Fruit fly (Drosophila melanogaster): ENCODE measurements around the gene CG44838.
A peak's percentile ranks its signal among the peaks of the same experiment; 100 is the strongest.

Gene CG44838

DNA sequence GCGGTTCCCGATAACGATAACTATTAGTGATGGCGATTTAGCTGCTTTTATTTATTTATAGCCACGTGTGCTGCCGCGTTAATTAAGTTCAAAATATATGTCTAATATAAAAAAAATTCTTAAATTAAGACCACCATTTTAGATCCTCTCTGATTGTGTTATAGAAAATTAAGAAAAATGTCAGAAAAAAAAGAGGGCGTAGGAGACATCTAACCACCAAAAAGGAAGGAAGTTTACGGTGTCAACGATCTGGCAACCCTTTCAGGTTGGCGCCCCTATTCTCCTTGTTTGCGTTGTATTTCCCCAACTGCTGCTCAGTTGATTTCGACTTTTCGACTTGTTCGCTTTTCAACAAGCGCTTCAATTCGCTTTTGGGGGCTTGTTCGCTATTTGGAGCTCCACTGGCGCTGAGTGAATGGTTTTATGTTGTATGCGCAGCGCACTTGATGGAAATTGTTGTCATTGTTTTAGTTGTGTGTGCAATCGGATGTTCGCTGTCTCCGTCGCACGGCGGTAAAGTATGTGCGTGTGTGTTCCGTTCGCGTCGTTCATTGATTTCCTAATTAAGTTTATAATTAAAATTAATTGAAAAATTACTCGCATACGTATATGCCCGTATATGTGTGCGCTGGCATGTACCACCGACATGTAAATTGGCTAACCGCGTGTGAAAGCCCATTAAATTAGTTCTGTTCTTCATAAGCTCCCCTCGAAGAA lies at the start of gene CG44838, which contains the start of gene CG3434:
TSS of gene CG44838 (plus strand) at position 276 of the 717 bp plus-strand sequence.
TSS of gene CG3434 (minus strand) at position 25 of the 717 bp plus-strand sequence.
- no peak for TF ChIP-seq CG8478 (optimal IDR thresholded peaks at IDR 0.05)
- peak in 1 of 2 experiments; percentile 20 for TF ChIP-seq CTCF (optimal IDR thresholded peaks at IDR 0.05)

DNA sequence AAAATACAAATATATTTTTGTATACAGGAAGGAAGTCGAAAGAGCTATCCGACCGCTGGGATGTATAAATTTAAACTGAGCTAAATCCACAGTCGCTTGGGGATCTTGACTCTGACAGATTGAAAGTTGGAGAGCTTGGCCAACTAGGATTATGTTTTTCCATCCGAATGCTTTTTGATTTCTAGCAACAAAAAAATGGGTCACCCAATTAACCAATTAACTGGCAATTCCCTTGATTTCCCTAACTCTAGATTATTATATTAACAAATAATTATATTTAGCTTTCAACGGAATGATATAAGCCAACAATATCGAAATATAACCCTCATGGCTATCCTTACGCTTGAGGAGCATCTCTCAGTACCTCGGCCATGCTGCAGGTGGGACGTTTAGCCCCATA lies 43.6 kb upstream of the CG44838 start, which contains the start of gene CG3982:
TSS of gene CG3982 (minus strand) at position 101 of the 400 bp plus-strand sequence.
- TF ChIP-seq CTCF (optimal IDR thresholded peaks at IDR 0.05) (no peak), CG8478 (optimal IDR thresholded peaks at IDR 0.05) (no peak)

DNA sequence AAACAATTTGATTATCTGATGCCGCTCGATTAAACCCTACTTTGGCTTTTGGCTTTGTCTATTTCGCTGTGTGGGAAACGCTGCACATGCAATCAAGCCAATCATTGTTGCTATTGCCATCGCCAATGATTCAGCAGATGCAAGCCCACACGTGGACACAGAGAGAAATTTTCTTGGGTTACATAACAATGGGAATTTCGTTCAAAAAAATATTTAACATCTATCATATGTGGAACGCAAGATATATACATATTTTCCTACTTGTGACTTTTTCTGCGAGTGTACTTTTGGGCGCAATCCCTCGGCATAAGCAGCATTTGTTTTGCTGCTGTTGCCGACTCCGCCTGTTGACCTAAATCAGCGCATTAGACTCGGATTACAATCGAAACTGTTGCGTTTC lies 41.5 kb upstream of the CG44838 start:
- no peak for TF ChIP-seq CTCF (optimal IDR thresholded peaks at IDR 0.05)

- no peak for TF ChIP-seq CG8478 (optimal IDR thresholded peaks at IDR 0.05)
- TF ChIP-seq CTCF (optimal IDR thresholded peaks at IDR 0.05): no peak
These were observed 40.6 kb upstream of the CG44838 start for dm6 chr3L:9420054-9420818.

dm6 chr3L:9420819-9421130 lies 40.1 kb upstream of the CG44838 start:
- TF ChIP-seq CTCF (optimal IDR thresholded peaks at IDR 0.05) (no peak), CG8478 (optimal IDR thresholded peaks at IDR 0.05) (no peak)

DNA sequence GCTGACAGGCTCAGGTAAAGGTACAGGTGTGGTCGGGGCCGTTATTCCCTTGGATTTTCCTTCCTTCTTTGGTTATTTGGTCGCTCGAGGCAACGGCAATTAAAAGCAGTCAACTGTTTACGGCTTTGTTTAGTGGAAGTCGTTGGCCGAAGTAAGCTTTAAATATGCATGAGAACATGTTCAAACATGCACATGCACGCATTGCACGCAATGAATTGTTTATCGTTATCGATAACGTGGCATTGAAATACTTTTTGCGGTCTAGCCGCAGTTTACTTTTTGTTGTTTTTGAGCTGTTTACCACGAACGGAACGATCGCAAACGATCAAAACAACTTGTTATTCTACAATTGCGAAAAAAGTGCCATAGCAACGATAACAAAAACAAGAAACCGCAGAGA lies 39.2 kb upstream of the CG44838 start:
- TF ChIP-seq CTCF (optimal IDR thresholded peaks at IDR 0.05): no peak
- no peak for TF ChIP-seq CG8478 (optimal IDR thresholded peaks at IDR 0.05)

- no peak for TF ChIP-seq CTCF (optimal IDR thresholded peaks at IDR 0.05)
- TF ChIP-seq CG8478 (optimal IDR thresholded peaks at IDR 0.05): no peak
These were observed 38.7 kb upstream of the CG44838 start for dm6 chr3L:9422135-9422534.

dm6 chr3L:9422636-9423419 lies 38.0 kb upstream of the CG44838 start, which contains the start of gene aay:
aay (plus strand) TSS chr3L:9423253.
- no peak for TF ChIP-seq CTCF (optimal IDR thresholded peaks at IDR 0.05)
- TF ChIP-seq CG8478 (optimal IDR thresholded peaks at IDR 0.05): no peak

- TF ChIP-seq CTCF (optimal IDR thresholded peaks at IDR 0.05): no peak
- no peak for TF ChIP-seq CG8478 (optimal IDR thresholded peaks at IDR 0.05)
These were observed 36.9 kb upstream of the CG44838 start for dm6 chr3L:9423757-9424527.

DNA sequence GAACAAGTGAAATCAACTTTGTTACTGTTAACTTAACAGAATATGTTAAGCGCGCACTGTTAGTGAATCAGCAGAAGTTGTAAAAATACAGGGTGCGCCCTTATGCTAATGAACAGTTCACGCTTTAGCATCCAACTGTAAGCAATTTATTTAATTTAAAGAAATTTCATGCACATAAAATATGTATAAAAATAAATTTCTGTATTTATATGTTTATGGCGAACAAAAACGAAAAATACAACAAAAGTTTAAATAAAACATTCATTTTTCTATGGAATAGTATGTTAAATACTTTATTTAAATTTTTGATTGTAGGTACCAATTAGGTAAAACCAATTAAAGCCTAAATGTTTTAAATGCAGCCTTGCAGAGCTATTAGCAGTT lies 36.3 kb upstream of the CG44838 start:
- TF ChIP-seq CTCF (optimal IDR thresholded peaks at IDR 0.05) (no peak), CG8478 (optimal IDR thresholded peaks at IDR 0.05) (no peak)

- no peak for TF ChIP-seq CG8478 (optimal IDR thresholded peaks at IDR 0.05)
- no peak for TF ChIP-seq CTCF (optimal IDR thresholded peaks at IDR 0.05)
These were observed 35.0 kb upstream of the CG44838 start for dm6 chr3L:9425838-9426237.

dm6 chr3L:9426656-9427294 lies 34.1 kb upstream of the CG44838 start, which contains the start of the genes Atat and Shc:
Atat (minus strand) TSS chr3L:9426758.
Shc (plus strand) TSS chr3L:9427010.
- TF ChIP-seq CTCF (optimal IDR thresholded peaks at IDR 0.05): peak; percentile 11 to 53
- TF ChIP-seq CG8478 (optimal IDR thresholded peaks at IDR 0.05): no peak

DNA sequence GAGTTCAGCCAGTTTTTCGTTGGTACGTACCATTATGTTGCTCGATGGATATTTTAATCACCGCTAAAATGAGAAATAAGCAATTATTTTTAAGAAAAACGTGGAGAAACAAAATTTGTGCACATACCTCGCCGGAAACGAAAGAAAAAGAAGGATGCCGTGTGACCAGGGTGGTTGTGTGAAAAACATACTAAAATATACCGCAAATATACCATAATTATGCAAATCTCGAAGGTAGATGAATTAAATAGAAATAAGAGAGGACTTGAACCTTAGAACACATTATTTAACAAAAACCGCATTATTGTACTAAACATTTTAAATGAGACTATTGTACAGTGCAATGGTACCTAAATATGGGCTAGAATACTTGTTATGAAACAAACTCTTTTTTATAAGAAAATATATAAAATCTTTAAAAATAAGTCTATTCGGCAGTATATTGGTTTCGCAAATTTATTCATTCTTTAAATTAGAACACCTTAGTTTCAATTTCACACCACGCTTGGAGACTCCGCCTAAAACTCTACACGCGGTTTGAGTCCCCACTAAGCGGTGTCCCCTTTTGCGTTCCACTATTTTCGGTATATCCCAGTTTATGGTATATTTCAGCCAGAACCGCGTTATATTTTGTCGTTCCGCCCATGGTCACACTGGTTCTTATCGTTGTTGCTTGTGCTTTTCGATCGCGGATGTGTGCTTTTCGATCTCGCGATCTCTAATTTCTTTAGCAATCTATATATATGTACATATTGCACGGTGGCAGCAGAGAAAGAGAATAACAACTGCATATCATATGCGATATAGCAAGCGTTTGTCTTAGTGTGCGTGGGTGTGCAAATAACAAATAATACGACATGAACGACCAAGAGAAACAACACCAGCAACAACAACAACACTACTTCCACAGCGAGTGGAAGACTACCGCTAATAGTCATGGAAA lies 30.9 kb upstream of the CG44838 start, which contains the start of the genes RpS17 and MTF-1:
TSS of gene RpS17 (minus strand) at position 157 of the 943 bp plus-strand sequence.
TSS of gene MTF-1 (plus strand) at position 648 of the 943 bp plus-strand sequence.
- no peak for TF ChIP-seq CG8478 (optimal IDR thresholded peaks at IDR 0.05)
- TF ChIP-seq CTCF (optimal IDR thresholded peaks at IDR 0.05): peak; percentile 42 to 64

All from S2 (cell line).